Worm (Caenorhabditis elegans) whole organism, L2 larva: ENCODE measurements around the gene fbxa-192.

Source experiments
- aly-2 ChIP-seq: fragments of 150-350 bp; optimal IDR thresholded peaks from 2 replicates; lab custom pipeline; 2014; ENCODE audit warnings: missing biosample characterization, missing genetic modification characterization
- fos-1 ChIP-seq: fragments of 150-350 bp; optimal IDR thresholded peaks from 2 replicates; lab custom pipeline; 2014; ENCODE audit warnings: missing biosample characterization, missing genetic modification characterization
- lin-11 ChIP-seq: fragments of 150-350 bp; sonication (generic microtip); optimal IDR thresholded peaks from 2 replicates; lab custom pipeline; 2014; ENCODE audit warnings: missing biosample characterization, missing genetic modification characterization, inconsistent platforms, mixed read lengths
- nhr-10 ChIP-seq: sonication (generic microtip); optimal IDR thresholded peaks from 2 replicates; lab custom pipeline; 2017; ENCODE audit warnings: missing biosample characterization, missing genetic modification characterization
- nhr-237 ChIP-seq: fragments of 150-350 bp; optimal IDR thresholded peaks from 2 replicates; lab custom pipeline; 2014; ENCODE audit warnings: missing biosample characterization, missing genetic modification characterization
- skn-1 ChIP-seq: sonication (generic microtip); optimal IDR thresholded peaks from 2 replicates; lab custom pipeline; 2017; ENCODE audit warnings: missing biosample characterization, missing genetic modification characterization
- sma-9 ChIP-seq, 2 experiments: fragments of 150-350 bp in 1 of 2; sonication (generic microtip) in 1 of 2; optimal IDR thresholded peaks; 2 replicates each; lab custom pipeline; 2014 to 2016; ENCODE audit warnings: missing genetic modification characterization in 2 of 2, mild to moderate bottlenecking in 1 of 2, missing biosample characterization in 1 of 2, missing compliant biosample characterization in 1 of 2, missing genetic modification reagents in 1 of 2, moderate library complexity in 1 of 2

- no peak for TF ChIP-seq nhr-10 (tag; lab: Kevin White, UChicago)
- TF ChIP-seq fos-1 (tag; lab: Kevin White, UChicago), result no peak
- TF ChIP-seq skn-1 (tag; lab: Kevin White, UChicago), result no peak
- no peak for TF ChIP-seq sma-9 (GFP tag; optimal IDR thresholded peaks at IDR 0.05; lab: Kevin White, UChicago)
- no peak for TF ChIP-seq sma-9 (tag; optimal IDR thresholded peaks at IDR 0.05; lab: Kevin White, UChicago)
- TF ChIP-seq aly-2 (tag; lab: Kevin White, UChicago), result no peak
- no peak for TF ChIP-seq nhr-237 (tag; lab: Kevin White, UChicago)
- no peak for TF ChIP-seq lin-11 (tag; lab: Kevin White, UChicago)
Observed at ce11 chrV:17665906-17666305, 15.6 kb upstream of the fbxa-192 start, which contains the start of gene F59A1.11.
